Fruit fly (Drosophila melanogaster) whole organism, embryonic: Measurements from ENCODE around the gene CG13138.

Experiments used
- C15 ChIP-seq: fragments of 200-800 bp; sonication (Bioruptor generic); IDR thresholded peaks from 3 replicates; pipeline ENCODE4 v1.3.6; 2022; ENCODE audit warnings: missing biosample characterization, missing genetic modification characterization
- CG11456 ChIP-seq: fragments of 200-800 bp; sonication (Bioruptor generic); IDR thresholded peaks from 3 replicates; pipeline ENCODE4 v1.3.6; 2022; ENCODE audit warnings: missing biosample characterization, missing genetic modification characterization
- CG11695 ChIP-seq: fragments of 200-800 bp; sonication (Bioruptor generic); IDR thresholded peaks from 3 replicates; pipeline ENCODE4 v1.3.6; 2022; ENCODE audit warnings: missing biosample characterization, missing genetic modification characterization
- CG13894 ChIP-seq: fragments of 200-800 bp; sonication (Bioruptor generic); optimal IDR thresholded peaks from 3 replicates; lab custom pipeline; 2018; ENCODE audit warnings: missing biosample characterization, mild to moderate bottlenecking, missing genetic modification characterization, moderate library complexity
- CG14014 ChIP-seq: fragments of 200-800 bp; sonication (Bioruptor generic); IDR thresholded peaks from 2 replicates; pipeline ENCODE4 v1.3.6; 2022; ENCODE audit warnings: missing biosample characterization, missing genetic modification characterization
- CG14441 ChIP-seq: fragments of 200-800 bp; sonication (Bioruptor generic); IDR thresholded peaks from 2 replicates; pipeline ENCODE4 v1.3.6; 2022; ENCODE audit warnings: missing biosample characterization, missing genetic modification characterization
- CG15514 ChIP-seq: fragments of 200-800 bp; sonication (Bioruptor generic); optimal IDR thresholded peaks from 3 replicates; lab custom pipeline; 2017; ENCODE audit warnings: missing biosample characterization, missing genetic modification characterization, mild to moderate bottlenecking, moderate library complexity, missing genetic modification reagents
- CG1602 ChIP-seq: fragments of 200-800 bp; sonication (Bioruptor generic); optimal IDR thresholded peaks from 3 replicates; lab custom pipeline; 2016; ENCODE audit warnings: missing biosample characterization, missing genetic modification characterization
- CG17359 ChIP-seq: fragments of 200-800 bp; sonication (Bioruptor generic); optimal IDR thresholded peaks from 3 replicates; lab custom pipeline; 2018; ENCODE audit warnings: missing biosample characterization, mild to moderate bottlenecking, missing genetic modification characterization, moderate library complexity
- CG1792 ChIP-seq: fragments of 200-800 bp; sonication (Bioruptor generic); optimal IDR thresholded peaks from 2 replicates; lab custom pipeline; 2016; ENCODE audit warnings: missing biosample characterization, missing genetic modification characterization
- CG2202 ChIP-seq: fragments of 200-800 bp; sonication (Bioruptor generic); optimal IDR thresholded peaks from 2 replicates; lab custom pipeline; 2018; ENCODE audit warnings: missing biosample characterization, mild to moderate bottlenecking, missing genetic modification characterization
- CG3163 ChIP-seq: fragments of 200-800 bp; sonication (Bioruptor generic); optimal IDR thresholded peaks from 3 replicates; lab custom pipeline; 2016; ENCODE audit warnings: missing biosample characterization, missing genetic modification characterization
- CG3407 ChIP-seq: fragments of 200-800 bp; sonication (Bioruptor generic); optimal IDR thresholded peaks from 2 replicates; lab custom pipeline; 2018; ENCODE audit warnings: missing biosample characterization, mild to moderate bottlenecking, missing genetic modification characterization
- CG42726 ChIP-seq: fragments of 200-800 bp; sonication (Bioruptor generic); IDR thresholded peaks from 2 replicates; pipeline ENCODE4 v1.3.6; 2022; ENCODE audit warnings: missing biosample characterization, missing genetic modification characterization; ENCODE audit not compliant: partially characterized antibody
- CG43689 ChIP-seq: fragments of 200-800 bp; sonication (Bioruptor generic); IDR thresholded peaks from 2 replicates; pipeline ENCODE4 v1.3.6; 2022; ENCODE audit warnings: missing biosample characterization, missing genetic modification characterization
- CG4854 ChIP-seq: fragments of 200-800 bp; sonication (Bioruptor generic); optimal IDR thresholded peaks from 2 replicates; lab custom pipeline; 2016; ENCODE audit warnings: missing biosample characterization, missing genetic modification characterization, inconsistent platforms
- CG6791 ChIP-seq: fragments of 200-800 bp; sonication (Bioruptor generic); IDR thresholded peaks from 3 replicates; pipeline ENCODE4 v1.3.6; 2022; ENCODE audit warnings: missing biosample characterization, missing genetic modification characterization; ENCODE audit not compliant: partially characterized antibody
- CG7745 ChIP-seq: fragments of 200-800 bp; sonication (Bioruptor generic); optimal IDR thresholded peaks from 2 replicates; lab custom pipeline; 2018; ENCODE audit warnings: missing biosample characterization, mild to moderate bottlenecking, missing genetic modification characterization, moderate library complexity
- CG9876 ChIP-seq: fragments of 200-800 bp; sonication (Bioruptor generic); optimal IDR thresholded peaks from 2 replicates; lab custom pipeline; 2016; ENCODE audit warnings: missing biosample characterization, missing genetic modification characterization
- Chrac-16 ChIP-seq: fragments of 200-800 bp; sonication (Bioruptor generic); optimal IDR thresholded peaks from 3 replicates; lab custom pipeline; 2016; ENCODE audit warnings: missing biosample characterization, missing genetic modification characterization
- D ChIP-seq, 2 experiments: fragments of 200-800 bp in 1 of 2; fragments of >200 bp in 1 of 2; sonication (Bioruptor generic) in 1 of 2; optimal IDR thresholded peaks; 2 replicates in 1 of 2; 3 replicates in 1 of 2; lab custom pipeline; 2017; ENCODE audit warnings: mild to moderate bottlenecking in 1 of 2, missing biosample characterization in 1 of 2, missing genetic modification characterization in 1 of 2, missing genetic modification reagents in 1 of 2
- Dad ChIP-seq: fragments of 200-800 bp; sonication (Bioruptor generic); optimal IDR thresholded peaks from 3 replicates; lab custom pipeline; 2016; ENCODE audit warnings: missing biosample characterization, missing genetic modification characterization
- Dbx ChIP-seq: fragments of 200-800 bp; sonication (Bioruptor generic); IDR thresholded peaks from 3 replicates; pipeline ENCODE4 v1.3.6; 2022; ENCODE audit warnings: missing biosample characterization, missing genetic modification characterization
- ERR ChIP-seq: fragments of 200-800 bp; sonication (Bioruptor generic); optimal IDR thresholded peaks from 2 replicates; lab custom pipeline; 2016; ENCODE audit warnings: missing biosample characterization, missing genetic modification characterization
- Ets97D ChIP-seq: fragments of 200-800 bp; sonication (Bioruptor generic); optimal IDR thresholded peaks from 3 replicates; lab custom pipeline; 2016; ENCODE audit warnings: missing biosample characterization, missing genetic modification characterization
- GATAe ChIP-seq: fragments of 200-800 bp; sonication (Bioruptor generic); conservative IDR thresholded peaks from 2 replicates; pipeline ENCODE4 v1.3.6; 2022; ENCODE audit warnings: missing biosample characterization, missing genetic modification characterization
- HmgD ChIP-seq: fragments of 200-800 bp; sonication (Bioruptor generic); optimal IDR thresholded peaks from 3 replicates; lab custom pipeline; 2016; ENCODE audit warnings: missing biosample characterization, missing genetic modification characterization
- Max ChIP-seq: fragments of 200-800 bp; sonication (Bioruptor generic); optimal IDR thresholded peaks from 2 replicates; lab custom pipeline; 2016; ENCODE audit warnings: missing biosample characterization, mild to moderate bottlenecking, missing genetic modification characterization
- Mrtf ChIP-seq: fragments of 200-800 bp; sonication (Bioruptor generic); IDR thresholded peaks from 3 replicates; pipeline ENCODE4 v1.3.6; 2022; ENCODE audit warnings: missing biosample characterization, missing genetic modification characterization
- Ptx1 ChIP-seq: fragments of 200-800 bp; sonication (Bioruptor generic); IDR thresholded peaks from 2 replicates; pipeline ENCODE4 v1.3.6; 2022; ENCODE audit warnings: missing biosample characterization, missing genetic modification characterization
- Xbp1 ChIP-seq: fragments of 200-800 bp; sonication (Bioruptor generic); optimal IDR thresholded peaks from 3 replicates; lab custom pipeline; 2016; ENCODE audit warnings: missing biosample characterization, mild to moderate bottlenecking, missing genetic modification characterization
- YL-1 ChIP-seq: fragments of 200-800 bp; sonication (Bioruptor generic); optimal IDR thresholded peaks from 3 replicates; lab custom pipeline; 2017; ENCODE audit warnings: missing biosample characterization, mild to moderate bottlenecking, missing genetic modification characterization
- cg ChIP-seq: fragments of 200-800 bp; sonication (Bioruptor generic); optimal IDR thresholded peaks from 3 replicates; lab custom pipeline; 2019; ENCODE audit warnings: missing biosample characterization, mild to moderate bottlenecking, missing genetic modification characterization, moderate library complexity
- corto ChIP-seq: fragments of 200-800 bp; sonication (Bioruptor generic); optimal IDR thresholded peaks from 2 replicates; lab custom pipeline; 2016; ENCODE audit warnings: missing biosample characterization, mild to moderate bottlenecking, missing genetic modification characterization, moderate library complexity
- crol ChIP-seq: fragments of 200-800 bp; sonication (Bioruptor generic); IDR thresholded peaks from 2 replicates; pipeline ENCODE4 v1.3.6; 2022; ENCODE audit warnings: missing biosample characterization, missing genetic modification characterization
- dati ChIP-seq: fragments of 200-800 bp; sonication (Bioruptor generic); IDR thresholded peaks from 2 replicates; pipeline ENCODE4 v1.3.6; 2022; ENCODE audit warnings: missing biosample characterization, missing genetic modification characterization
- dmrt99B ChIP-seq: fragments of 200-800 bp; sonication (Bioruptor generic); optimal IDR thresholded peaks from 2 replicates; lab custom pipeline; 2018; ENCODE audit warnings: missing biosample characterization, mild to moderate bottlenecking, missing genetic modification characterization, moderate library complexity
- emc ChIP-seq: fragments of 200-800 bp; sonication (Bioruptor generic); optimal IDR thresholded peaks from 2 replicates; lab custom pipeline; 2016; ENCODE audit warnings: missing biosample characterization, missing genetic modification characterization
- eve ChIP-seq, 2 experiments: fragments of >200 bp; optimal IDR thresholded peaks; 2 replicates each; lab custom pipeline; 2017; ENCODE audit warnings: missing biosample characterization in 2 of 2, missing genetic modification characterization in 2 of 2
- fd96Cb ChIP-seq: fragments of 200-800 bp; sonication (Bioruptor generic); optimal IDR thresholded peaks from 2 replicates; lab custom pipeline; 2018; ENCODE audit warnings: missing biosample characterization, mild to moderate bottlenecking, missing genetic modification characterization, moderate library complexity
- ind ChIP-seq: fragments of 200-800 bp; sonication (Bioruptor generic); optimal IDR thresholded peaks from 3 replicates; lab custom pipeline; 2016; ENCODE audit warnings: missing biosample characterization, missing genetic modification characterization
- insv ChIP-seq, 2 experiments: fragments of 200-800 bp; sonication (Bioruptor generic); optimal IDR thresholded peaks; 3 replicates each; lab custom pipeline; 2016 to 2018; ENCODE audit warnings: missing biosample characterization in 2 of 2, missing genetic modification characterization in 2 of 2
- kay ChIP-seq: fragments of 200-800 bp; sonication (Bioruptor generic); optimal IDR thresholded peaks from 2 replicates; lab custom pipeline; 2016; ENCODE audit warnings: missing biosample characterization, missing genetic modification characterization
- mld ChIP-seq: fragments of 200-800 bp; sonication (Bioruptor generic); IDR thresholded peaks from 3 replicates; pipeline ENCODE4 v1.3.6; 2022; ENCODE audit warnings: missing biosample characterization, missing genetic modification characterization; ENCODE audit not compliant: partially characterized antibody
- org-1 ChIP-seq: fragments of 200-800 bp; sonication (Bioruptor generic); optimal IDR thresholded peaks from 2 replicates; lab custom pipeline; 2017; ENCODE audit warnings: missing biosample characterization, missing genetic modification characterization
- pb ChIP-seq: fragments of 200-800 bp; sonication (Bioruptor generic); optimal IDR thresholded peaks from 3 replicates; lab custom pipeline; 2016; ENCODE audit warnings: missing biosample characterization, missing genetic modification characterization
- ranshi ChIP-seq: fragments of 200-800 bp; sonication (Bioruptor generic); IDR thresholded peaks from 2 replicates; pipeline ENCODE4 v1.3.6; 2022; ENCODE audit warnings: missing biosample characterization, missing genetic modification characterization
- row ChIP-seq: fragments of 200-800 bp; sonication (Bioruptor generic); IDR thresholded peaks from 3 replicates; pipeline ENCODE4 v1.3.6; 2022; ENCODE audit warnings: missing biosample characterization, missing genetic modification characterization
- ssp ChIP-seq: fragments of 200-800 bp; sonication (Bioruptor generic); IDR thresholded peaks from 2 replicates; pipeline ENCODE4 v1.3.6; 2022; ENCODE audit warnings: missing biosample characterization, missing genetic modification characterization
- zfh2 ChIP-seq: fragments of 200-800 bp; sonication (Bioruptor generic); optimal IDR thresholded peaks from 2 replicates; lab custom pipeline; 2016; ENCODE audit warnings: missing biosample characterization, missing genetic modification characterization

The CG13138 gene

dm6 chr2L:10333091-10333991 lies 31.5 kb upstream of the CG13138 start, which contains the start of gene GATAd (continued):
- TF ChIP-seq mld (GFP tag; lab: Robert Waterston, UW), result no peak
- no peak for TF ChIP-seq CG11456 (GFP tag; lab: Robert Waterston, UW)
- no peak for TF ChIP-seq ranshi
- TF ChIP-seq CG3163 (GFP tag; lab: Kevin White, UChicago), result no peak
- no peak for TF ChIP-seq Mrtf
- no peak for TF ChIP-seq ERR
- no peak for TF ChIP-seq CG1602 (GFP tag; lab: Kevin White, UChicago)
- peak; percentile 63; the same call in 2 of the 3 replicates for TF ChIP-seq row (GFP tag; lab: Robert Waterston, UW)
- no peak for TF ChIP-seq corto (GFP tag; lab: Kevin White, UChicago)
- no peak for TF ChIP-seq CG6791
- no peak for TF ChIP-seq HmgD
- TF ChIP-seq org-1 (GFP tag; lab: Kevin White, UChicago), result no peak
- no peak for TF ChIP-seq CG9876 (GFP tag; lab: Kevin White, UChicago)
- no peak for TF ChIP-seq D (optimal IDR thresholded peaks at IDR 0.05; lab: Kevin White, UChicago)
- TF ChIP-seq D (GFP tag; optimal IDR thresholded peaks at IDR 0.05; lab: Kevin White, UChicago), result no peak
- no peak for TF ChIP-seq Ets97D
- no peak for TF ChIP-seq pb (GFP tag; lab: Kevin White, UChicago)
- TF ChIP-seq eve (GFP tag; optimal IDR thresholded peaks at IDR 0.05; lab: Kevin White, UChicago), result no peak
- no peak for TF ChIP-seq Chrac-16 (GFP tag; lab: Kevin White, UChicago)
- no peak for TF ChIP-seq CG1792
- no peak for TF ChIP-seq CG14014
- no peak for TF ChIP-seq cg (GFP tag; lab: Kevin White, UChicago)
- TF ChIP-seq CG2202 (tag; lab: Kevin White, UChicago), result no peak
- TF ChIP-seq fd96Cb (tag; lab: Kevin White, UChicago), result no peak
- peak; percentile 87 for TF ChIP-seq kay
- no peak for TF ChIP-seq dmrt99B (tag; lab: Kevin White, UChicago)
- peak; percentile 16 for TF ChIP-seq YL-1 (GFP tag; lab: Kevin White, UChicago)
- no peak for TF ChIP-seq CG43689 (GFP tag; lab: Robert Waterston, UW)
- no peak for TF ChIP-seq CG17359 (tag; lab: Kevin White, UChicago)
- no peak for TF ChIP-seq zfh2 (GFP tag; lab: Kevin White, UChicago)
- no peak for TF ChIP-seq CG4854 (GFP tag; lab: Kevin White, UChicago)
- no peak for TF ChIP-seq insv (GFP tag; optimal IDR thresholded peaks at IDR 0.05; lab: Kevin White, UChicago)
- TF ChIP-seq CG15514 (GFP tag; lab: Kevin White, UChicago), result peak; percentile 99
- TF ChIP-seq dati, result no peak
- no peak for TF ChIP-seq CG11695
- no peak for TF ChIP-seq crol
- peak; percentile 21; the same call in 1 of the 2 replicates for TF ChIP-seq ssp (GFP tag; lab: Robert Waterston, UW)
- TF ChIP-seq Max (GFP tag; lab: Kevin White, UChicago), result no peak
- no peak for TF ChIP-seq CG14441 (GFP tag; lab: Robert Waterston, UW)
- no peak for TF ChIP-seq ind (GFP tag; lab: Kevin White, UChicago)
- no peak for TF ChIP-seq GATAe (GFP tag; lab: Robert Waterston, UW)
- no peak for TF ChIP-seq CG13894 (tag; lab: Kevin White, UChicago)
- TF ChIP-seq emc (GFP tag; lab: Kevin White, UChicago), result no peak
- TF ChIP-seq CG7745, result no peak
- no peak for TF ChIP-seq Ptx1
- TF ChIP-seq Dad (GFP tag; lab: Kevin White, UChicago), result no peak
- TF ChIP-seq Xbp1 (GFP tag; lab: Kevin White, UChicago), result no peak
- no peak for TF ChIP-seq Dbx (GFP tag; lab: Robert Waterston, UW)
- no peak for TF ChIP-seq C15 (GFP tag; lab: Robert Waterston, UW)
- no peak for TF ChIP-seq CG42726 (GFP tag; lab: Robert Waterston, UW)
- no peak for TF ChIP-seq CG3407 (GFP tag; lab: Kevin White, UChicago)
